Fruit fly (Drosophila melanogaster) whole organism, wandering third instar larva: ENCODE measurements around the gene CG42705.

Experiments used
- Abd-B ChIP-seq: fragments of >200 bp; optimal IDR thresholded peaks from 2 replicates; lab custom pipeline; 2017; ENCODE audit warnings: missing biosample characterization, missing genetic modification characterization
- CG9705 ChIP-seq: fragments of 200-800 bp; sonication (Bioruptor generic); optimal IDR thresholded peaks from 2 replicates; lab custom pipeline; 2018; ENCODE audit warnings: missing biosample characterization, mild to moderate bottlenecking, missing genetic modification characterization
- CrebA ChIP-seq: fragments of 200-800 bp; sonication (Bioruptor generic); optimal IDR thresholded peaks from 2 replicates; lab custom pipeline; 2016; ENCODE audit warnings: missing biosample characterization, mild to moderate bottlenecking, missing genetic modification characterization, borderline replicate concordance
- Dfd ChIP-seq: fragments of >200 bp; optimal IDR thresholded peaks from 2 replicates; lab custom pipeline; 2017; ENCODE audit warnings: missing biosample characterization, missing genetic modification characterization
- GATAd ChIP-seq: sonication (Bioruptor generic); optimal IDR thresholded peaks from 2 replicates; lab custom pipeline; 2016; ENCODE audit warnings: missing biosample characterization, missing genetic modification characterization
- HLH106 ChIP-seq: fragments of 200-800 bp; optimal IDR thresholded peaks from 3 replicates; lab custom pipeline; 2019; ENCODE audit warnings: missing biosample characterization, mild to moderate bottlenecking, missing genetic modification characterization, moderate library complexity
- Hnf4 ChIP-seq: fragments of 200-800 bp; sonication (Bioruptor generic); optimal IDR thresholded peaks from 2 replicates; lab custom pipeline; 2016; ENCODE audit warnings: missing biosample characterization, mild to moderate bottlenecking, missing genetic modification characterization
- Hr78 ChIP-seq: fragments of >200 bp; optimal IDR thresholded peaks from 2 replicates; lab custom pipeline; 2017; ENCODE audit warnings: missing biosample characterization, missing genetic modification characterization
- Hr83 ChIP-seq: fragments of 200-300 bp; sonication (Bioruptor generic); optimal IDR thresholded peaks from 2 replicates; lab custom pipeline; 2016; ENCODE audit warnings: missing biosample characterization, mild to moderate bottlenecking, missing genetic modification characterization, moderate library complexity; ENCODE audit not compliant: poor library complexity, severe bottlenecking
- Jra ChIP-seq: sonication (Bioruptor generic); optimal IDR thresholded peaks from 2 replicates; lab custom pipeline; 2016; ENCODE audit warnings: missing biosample characterization, missing genetic modification characterization
- Myc ChIP-seq: fragments of >200 bp; optimal IDR thresholded peaks from 2 replicates; lab custom pipeline; 2017
- OdsH ChIP-seq: fragments of 200-800 bp; sonication (Bioruptor generic); optimal IDR thresholded peaks from 2 replicates; lab custom pipeline; 2016; ENCODE audit warnings: missing biosample characterization, mild to moderate bottlenecking, missing genetic modification characterization
- Rel ChIP-seq, 2 experiments: fragments of 200-800 bp; sonication (Bioruptor generic) in 1 of 2; optimal IDR thresholded peaks; 2 replicates in 1 of 2; 3 replicates in 1 of 2; lab custom pipeline; 2016 to 2019; ENCODE audit warnings: mild to moderate bottlenecking in 2 of 2, missing biosample characterization in 2 of 2, missing genetic modification characterization in 2 of 2, moderate library complexity in 1 of 2
- Sp1 ChIP-seq: fragments of 200-800 bp; sonication (Bioruptor generic); optimal IDR thresholded peaks from 3 replicates; lab custom pipeline; 2019; ENCODE audit warnings: missing biosample characterization, mild to moderate bottlenecking, missing genetic modification characterization, moderate library complexity
- Vsx2 ChIP-seq: fragments of 200-300, 225-300 bp; sonication (Bioruptor generic); optimal IDR thresholded peaks from 2 replicates; lab custom pipeline; 2018; ENCODE audit warnings: missing biosample characterization, missing genetic modification characterization; ENCODE audit not compliant: partially characterized antibody
- br ChIP-seq: fragments of 200-800 bp; sonication (Bioruptor generic); optimal IDR thresholded peaks from 2 replicates; lab custom pipeline; 2016; ENCODE audit warnings: missing biosample characterization, missing genetic modification characterization
- brk ChIP-seq: fragments of 200-800 bp; sonication (Bioruptor generic); optimal IDR thresholded peaks from 2 replicates; lab custom pipeline; 2016; ENCODE audit warnings: missing biosample characterization, mild to moderate bottlenecking, missing genetic modification characterization
- dl ChIP-seq, 2 experiments: fragments of 175-275, 200-275 bp in 1 of 2; fragments of 200-275 bp in 1 of 2; sonication (Bioruptor generic); optimal IDR thresholded peaks; lab custom pipeline; 2018; ENCODE audit warnings: mild to moderate bottlenecking in 2 of 2, missing biosample characterization in 2 of 2, missing genetic modification characterization in 2 of 2, moderate library complexity in 2 of 2; ENCODE audit not compliant: partially characterized antibody in 2 of 2, insufficient read depth in 1 of 2
- dmrt93B ChIP-seq: fragments of 200-800 bp; sonication (Bioruptor generic); optimal IDR thresholded peaks from 2 replicates; lab custom pipeline; 2018; ENCODE audit warnings: missing biosample characterization, mild to moderate bottlenecking, missing genetic modification characterization
- ey ChIP-seq: fragments of 200-800 bp; sonication (Bioruptor generic); optimal IDR thresholded peaks from 2 replicates; lab custom pipeline; 2016; ENCODE audit warnings: missing biosample characterization, missing genetic modification characterization
- foxo ChIP-seq, 2 experiments: fragments of 200-800 bp; sonication (Bioruptor generic); optimal IDR thresholded peaks; 2 replicates in 1 of 2; 3 replicates in 1 of 2; lab custom pipeline; 2016 to 2017; ENCODE audit warnings: missing biosample characterization in 2 of 2, missing genetic modification characterization in 2 of 2
- fru ChIP-seq: fragments of 200-800 bp; sonication (Bioruptor generic); optimal IDR thresholded peaks from 3 replicates; lab custom pipeline; 2016; ENCODE audit warnings: missing biosample characterization, mild to moderate bottlenecking, missing genetic modification characterization
- jim ChIP-seq: fragments of 175-275, 200-325 bp; sonication (Bioruptor generic); optimal IDR thresholded peaks from 2 replicates; lab custom pipeline; 2016; ENCODE audit warnings: missing biosample characterization, mild to moderate bottlenecking, missing genetic modification characterization
- lola ChIP-seq: fragments of >200 bp; optimal IDR thresholded peaks from 2 replicates; lab custom pipeline; 2017; ENCODE audit warnings: missing biosample characterization, missing genetic modification characterization
- pan ChIP-seq: fragments of >200 bp; optimal IDR thresholded peaks from 2 replicates; lab custom pipeline; 2017
- psq ChIP-seq: fragments of 200-800 bp; sonication (Bioruptor generic); optimal IDR thresholded peaks from 3 replicates; lab custom pipeline; 2017; ENCODE audit warnings: missing biosample characterization, mild to moderate bottlenecking, missing genetic modification characterization, moderate library complexity
- rgr ChIP-seq: fragments of 200-800 bp; sonication (Bioruptor generic); optimal IDR thresholded peaks from 3 replicates; lab custom pipeline; 2016; ENCODE audit warnings: missing biosample characterization, mild to moderate bottlenecking, missing genetic modification characterization
- sage ChIP-seq: fragments of 200-800 bp; sonication (Bioruptor generic); optimal IDR thresholded peaks from 2 replicates; lab custom pipeline; 2016; ENCODE audit warnings: missing biosample characterization, mild to moderate bottlenecking, missing genetic modification characterization
- sv ChIP-seq: fragments of 200-800 bp; sonication (Bioruptor generic); optimal IDR thresholded peaks from 3 replicates; lab custom pipeline; 2016; ENCODE audit warnings: missing biosample characterization, missing genetic modification characterization
- usp ChIP-seq: fragments of >200 bp; optimal IDR thresholded peaks from 2 replicates; lab custom pipeline; 2017; ENCODE audit warnings: missing biosample characterization, missing genetic modification characterization
- woc ChIP-seq: sonication (Bioruptor generic); optimal IDR thresholded peaks from 2 replicates; lab custom pipeline; 2016; ENCODE audit warnings: missing biosample characterization, mild to moderate bottlenecking, missing genetic modification characterization

The CG42705 gene

DNA sequence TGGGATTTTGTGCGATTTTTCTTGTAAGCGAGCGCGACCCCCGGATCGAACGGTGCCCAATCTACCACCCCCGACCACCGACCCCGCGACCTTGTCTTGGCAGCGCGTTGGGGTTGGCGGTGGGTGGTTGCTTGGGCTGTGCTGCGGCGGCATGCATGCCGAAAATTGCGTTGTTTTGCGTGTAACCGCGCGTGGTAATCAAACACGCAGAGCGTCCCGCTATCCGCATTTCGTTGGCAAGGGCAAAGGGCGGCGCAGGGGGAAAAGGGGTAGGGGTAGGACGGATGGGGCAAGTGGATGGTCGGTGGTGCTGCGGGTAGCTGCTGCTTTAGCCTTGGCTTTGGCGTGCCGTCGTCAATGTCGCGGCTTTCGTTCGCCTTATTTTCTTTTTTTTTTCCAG is 18.7 kb downstream of the CG42705 start:
- no peak for TF ChIP-seq Rel (GFP tag; optimal IDR thresholded peaks at IDR 0.05; lab: Kevin White, UChicago)
- TF ChIP-seq Rel (tag; optimal IDR thresholded peaks at IDR 0.05; lab: Kevin White, UChicago), result no peak
- no peak for TF ChIP-seq dl (GFP tag; optimal IDR thresholded peaks at IDR 0.05; lab: Kevin White, UChicago; ENCODE audit: insufficient read depth in 1 of 2, partially characterized antibody in 2 of 2)
- no peak for TF ChIP-seq dmrt93B
- no peak for TF ChIP-seq lola (GFP tag; lab: Kevin White, UChicago)
- TF ChIP-seq brk (GFP tag; lab: Kevin White, UChicago), result no peak
- TF ChIP-seq Jra (GFP tag; lab: Kevin White, UChicago), result no peak
- TF ChIP-seq br (GFP tag; lab: Kevin White, UChicago), result no peak
- TF ChIP-seq foxo (GFP tag; optimal IDR thresholded peaks at IDR 0.05; lab: Kevin White, UChicago), result no peak
- TF ChIP-seq Vsx2 (GFP tag; lab: Kevin White, UChicago), result no peak
- TF ChIP-seq sv (GFP tag; lab: Kevin White, UChicago), result no peak
- TF ChIP-seq Hr78 (GFP tag; lab: Kevin White, UChicago), result no peak
- TF ChIP-seq Myc (lab: Kevin White, UChicago), result no peak
- TF ChIP-seq HLH106 (tag; lab: Kevin White, UChicago), result no peak
- TF ChIP-seq fru (GFP tag; lab: Kevin White, UChicago), result no peak
- TF ChIP-seq Dfd, result no peak
- no peak for TF ChIP-seq pan (lab: Kevin White, UChicago)
- TF ChIP-seq, all 38 proteins: peak for 0

- TF ChIP-seq sage (GFP tag; lab: Kevin White, UChicago) (no peak), Myc (lab: Kevin White, UChicago) (no peak), CG9705 (GFP tag; lab: Kevin White, UChicago) (no peak), woc (no peak), Hnf4 (no peak), Sp1 (no peak), Dfd (no peak), fru (GFP tag; lab: Kevin White, UChicago) (no peak), psq (no peak), OdsH (GFP tag; lab: Kevin White, UChicago) (no peak), Abd-B (GFP tag; lab: Kevin White, UChicago) (no peak), Hr78 (GFP tag; lab: Kevin White, UChicago) (no peak), dmrt93B (no peak), Jra (GFP tag; lab: Kevin White, UChicago) (no peak), Rel (GFP tag; optimal IDR thresholded peaks at IDR 0.05; lab: Kevin White, UChicago) (no peak), Rel (tag; optimal IDR thresholded peaks at IDR 0.05; lab: Kevin White, UChicago) (no peak), dl (GFP tag; optimal IDR thresholded peaks at IDR 0.05; lab: Kevin White, UChicago; ENCODE audit: insufficient read depth in 1 of 2, partially characterized antibody in 2 of 2) (no peak), ey (GFP tag; lab: Kevin White, UChicago) (no peak), brk (GFP tag; lab: Kevin White, UChicago) (no peak), rgr (GFP tag; lab: Kevin White, UChicago) (no peak)
Measured at dm6 chrX:7445023-7445422, 31.4 kb downstream of the CG42705 start.

DNA sequence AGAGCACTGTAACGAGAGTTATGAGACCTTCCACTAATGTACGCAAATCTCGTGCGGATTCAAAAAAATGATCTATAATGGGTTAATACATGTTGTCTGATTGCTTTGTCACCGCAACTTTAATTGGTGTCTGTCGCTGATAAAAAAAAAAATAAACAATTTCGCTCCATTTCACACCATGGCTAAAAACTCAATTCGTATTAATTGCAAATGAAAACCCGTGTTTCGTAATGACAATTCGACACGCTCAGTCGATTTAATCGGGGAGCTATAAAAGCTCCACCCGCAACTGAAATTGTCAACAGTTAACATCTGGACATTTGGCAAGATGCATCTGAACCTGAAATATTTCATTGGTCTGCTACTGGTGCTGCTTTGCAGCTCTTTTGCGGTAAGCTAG is 38.2 kb downstream of the CG42705 start, which contains the start of gene CG11368:
TSS of gene CG11368 (plus strand) at position 301 of the 400 bp plus-strand sequence.
- TF ChIP-seq pan (lab: Kevin White, UChicago) (no peak), foxo (GFP tag; optimal IDR thresholded peaks at IDR 0.05; lab: Kevin White, UChicago) (no peak), HLH106 (tag; lab: Kevin White, UChicago) (no peak), GATAd (GFP tag; lab: Kevin White, UChicago) (no peak), usp (no peak), Abd-B (GFP tag; lab: Kevin White, UChicago) (no peak), Hnf4 (no peak), Vsx2 (GFP tag; lab: Kevin White, UChicago) (no peak)

dm6 chrX:7453236-7453635 is 39.6 kb downstream of the CG42705 start, which contains the start of gene CG43198:
Gene CG43198, minus strand, starts transcription at chrX:7453336.
- TF ChIP-seq jim (GFP tag; lab: Kevin White, UChicago) (no peak), pan (lab: Kevin White, UChicago) (no peak), Hnf4 (no peak), Vsx2 (GFP tag; lab: Kevin White, UChicago) (no peak), Rel (GFP tag; optimal IDR thresholded peaks at IDR 0.05; lab: Kevin White, UChicago) (no peak), Rel (tag; optimal IDR thresholded peaks at IDR 0.05; lab: Kevin White, UChicago) (no peak), OdsH (GFP tag; lab: Kevin White, UChicago) (no peak), CrebA (GFP tag; lab: Kevin White, UChicago) (no peak), Dfd (no peak), HLH106 (tag; lab: Kevin White, UChicago) (no peak), br (GFP tag; lab: Kevin White, UChicago) (no peak), rgr (GFP tag; lab: Kevin White, UChicago) (no peak), psq (no peak), Jra (GFP tag; lab: Kevin White, UChicago) (no peak), ey (GFP tag; lab: Kevin White, UChicago) (no peak), foxo (GFP tag; optimal IDR thresholded peaks at IDR 0.05; lab: Kevin White, UChicago) (no peak), Hr83 (no peak), Sp1 (no peak)
- TF ChIP-seq, all 38 proteins: peak for 0
